Fruit fly (Drosophila melanogaster) whole organism: ENCODE results near the gene CG2698.

Experiments
- CG8478 ChIP-seq: fragments of >200 bp; optimal IDR thresholded peaks from 2 replicates; lab custom pipeline; 2018; ENCODE audit warnings: inconsistent platforms
- EcR ChIP-seq, 2 experiments: fragments of >200 bp; optimal IDR thresholded peaks; 2 replicates each; lab custom pipeline; 2017; ENCODE audit warnings: missing biosample characterization in 2 of 2, missing genetic modification characterization in 2 of 2, missing genetic modification reagents in 2 of 2
- pan ChIP-seq: fragments of >200 bp; optimal IDR thresholded peaks from 2 replicates; lab custom pipeline; 2017
- psq ChIP-seq: fragments of >200 bp; optimal IDR thresholded peaks from 2 replicates; lab custom pipeline; 2017
- usp ChIP-seq: fragments of >200 bp; optimal IDR thresholded peaks from 2 replicates; lab custom pipeline; 2017; ENCODE audit warnings: missing biosample characterization, missing genetic modification characterization, mixed read lengths

DNA sequence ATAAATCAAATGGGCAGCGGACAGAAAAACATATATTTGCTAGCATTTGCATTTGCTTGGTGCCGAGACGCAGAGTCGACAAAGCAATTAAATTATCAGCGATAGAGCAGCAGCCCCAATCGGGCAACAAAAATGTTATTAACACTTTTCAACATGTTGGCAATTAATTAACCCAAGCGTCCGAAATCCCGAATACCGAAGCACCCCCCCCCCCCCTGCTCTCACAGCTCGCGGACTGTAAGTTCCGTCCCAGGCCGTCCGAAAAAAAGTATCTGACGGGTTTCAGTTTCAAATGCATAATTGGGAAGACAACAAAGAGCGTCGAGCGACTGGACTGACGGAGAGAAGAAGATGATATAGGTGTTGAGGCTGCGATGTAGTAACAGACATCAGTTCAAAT lies 11.1 kb upstream of the CG2698 start:
- TF ChIP-seq EcR (GFP tag; optimal IDR thresholded peaks at IDR 0.05; lab: Kevin White, UChicago) (no peak), usp (GFP tag; lab: Kevin White, UChicago) (no peak), pan (lab: Kevin White, UChicago) (no peak), CG8478 (no peak), psq (lab: Kevin White, UChicago) (no peak)
